Fruit fly (Drosophila melanogaster): ENCODE data around the gene CG17168.

The CG17168 gene

DNA sequence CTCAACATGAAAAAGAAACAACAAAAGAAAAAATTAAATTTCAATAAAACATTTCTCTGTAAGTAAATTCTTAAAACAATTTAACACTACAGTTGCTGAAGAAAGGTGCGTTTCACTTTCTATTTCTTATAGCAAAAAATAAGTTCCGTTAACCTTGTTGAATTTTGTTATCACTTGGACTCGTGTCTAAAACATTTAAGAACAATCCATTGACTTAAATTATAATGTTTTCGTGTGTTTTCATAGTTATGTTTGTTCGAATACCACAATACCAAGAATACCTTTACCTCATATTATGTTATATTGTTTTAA, 14.2 kb downstream of the CG17168 start:
- no peak for TF ChIP-seq usp (GFP tag; optimal IDR thresholded peaks at IDR 0.05)
- TF ChIP-seq EcR (GFP tag; optimal IDR thresholded peaks at IDR 0.05), result no peak
- TF ChIP-seq Dll (optimal IDR thresholded peaks at IDR 0.05), result no peak
- no peak for TF ChIP-seq psq (optimal IDR thresholded peaks at IDR 0.05)
- TF ChIP-seq CG8478 (optimal IDR thresholded peaks at IDR 0.05), result no peak
- TF ChIP-seq pan (optimal IDR thresholded peaks at IDR 0.05), result no peak

- TF ChIP-seq CG8478 (optimal IDR thresholded peaks at IDR 0.05) (no peak), usp (GFP tag; optimal IDR thresholded peaks at IDR 0.05) (no peak), pan (optimal IDR thresholded peaks at IDR 0.05) (no peak), EcR (GFP tag; optimal IDR thresholded peaks at IDR 0.05) (no peak)
Observed at dm6 chrX:23097250-23097649, 14.7 kb downstream of the CG17168 start.

DNA sequence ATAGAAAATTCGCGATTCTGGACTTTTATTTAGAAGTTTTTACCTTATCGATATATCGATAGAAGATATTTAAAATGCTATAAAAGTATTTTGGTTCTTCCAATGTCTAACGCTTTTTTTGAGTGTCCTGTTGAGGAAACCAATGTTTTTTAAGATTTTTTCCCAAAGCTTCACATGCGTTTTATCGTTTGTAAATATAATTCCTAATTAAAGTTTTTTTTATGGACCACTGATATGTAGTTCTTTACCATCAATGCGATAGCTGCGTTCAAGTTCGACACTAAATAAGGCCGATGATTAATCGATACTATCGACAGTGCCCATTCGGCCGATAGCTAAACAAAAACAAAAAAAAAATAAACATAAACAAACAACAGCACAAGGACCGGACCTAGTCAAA, 23.2 kb downstream of the CG17168 start, which contains the start of gene ATbp:
ATbp (plus strand) TSS at position 312 of the 400 bp plus-strand sequence.
- TF ChIP-seq pan (optimal IDR thresholded peaks at IDR 0.05) (no peak), Dll (optimal IDR thresholded peaks at IDR 0.05) (no peak), CG8478 (optimal IDR thresholded peaks at IDR 0.05) (no peak), psq (optimal IDR thresholded peaks at IDR 0.05) (no peak), usp (GFP tag; optimal IDR thresholded peaks at IDR 0.05) (no peak), EcR (GFP tag; optimal IDR thresholded peaks at IDR 0.05) (no peak)
